Fruit fly (Drosophila melanogaster) whole organism, embryonic: ENCODE measurements around the gene CG6607.

Experiments used
- BEAF-32 ChIP-seq: fragments of 200-800 bp; sonication (Bioruptor generic); optimal IDR thresholded peaks from 3 replicates; lab custom pipeline; 2017; ENCODE audit warnings: missing biosample characterization, missing genetic modification characterization, mild to moderate bottlenecking, moderate library complexity, missing genetic modification reagents
- Blimp-1 ChIP-seq: fragments of 200-800 bp; sonication (Bioruptor generic); optimal IDR thresholded peaks from 3 replicates; lab custom pipeline; 2018; ENCODE audit warnings: missing biosample characterization, missing genetic modification characterization, mild to moderate bottlenecking, moderate library complexity, missing genetic modification reagents
- CG10147 ChIP-seq: fragments of 200-800 bp; sonication (Bioruptor generic); optimal IDR thresholded peaks from 2 replicates; lab custom pipeline; 2019; ENCODE audit warnings: missing biosample characterization, mild to moderate bottlenecking, missing genetic modification characterization, moderate library complexity
- CG10209 ChIP-seq: fragments of 200-800 bp; sonication (Bioruptor generic); optimal IDR thresholded peaks from 3 replicates; lab custom pipeline; 2017; ENCODE audit warnings: missing biosample characterization, mild to moderate bottlenecking, missing genetic modification characterization, missing genetic modification reagents
- CG10654 ChIP-seq: fragments of 200-800 bp; sonication (Bioruptor generic); optimal IDR thresholded peaks from 2 replicates; lab custom pipeline; 2016; ENCODE audit warnings: missing biosample characterization, missing genetic modification characterization
- CG12236 ChIP-seq: fragments of 200-800 bp; sonication (Bioruptor generic); optimal IDR thresholded peaks from 2 replicates; lab custom pipeline; 2016; ENCODE audit warnings: missing biosample characterization, missing genetic modification characterization
- CG12942 ChIP-seq: fragments of 200-800 bp; sonication (Bioruptor generic); optimal IDR thresholded peaks from 3 replicates; lab custom pipeline; 2016; ENCODE audit warnings: missing biosample characterization, missing genetic modification characterization
- CG13123 ChIP-seq: fragments of 200-800 bp; sonication (Bioruptor generic); optimal IDR thresholded peaks from 2 replicates; lab custom pipeline; 2016; ENCODE audit warnings: missing biosample characterization, missing genetic modification characterization
- CG13424 ChIP-seq: fragments of 200-800 bp; sonication (Bioruptor generic); optimal IDR thresholded peaks from 2 replicates; lab custom pipeline; 2019; ENCODE audit warnings: missing biosample characterization, mild to moderate bottlenecking, missing genetic modification characterization, moderate library complexity
- CG14860 ChIP-seq: fragments of 200-800 bp; sonication (Bioruptor generic); IDR thresholded peaks from 3 replicates; pipeline ENCODE4 v1.3.6; 2022; ENCODE audit warnings: missing biosample characterization, missing genetic modification characterization; ENCODE audit not compliant: partially characterized antibody
- CG17328 ChIP-seq: fragments of 200-800 bp; sonication (Bioruptor generic); IDR thresholded peaks from 2 replicates; pipeline ENCODE4 v1.3.6; 2022; ENCODE audit warnings: missing biosample characterization, missing genetic modification characterization
- CG1792 ChIP-seq: fragments of 200-800 bp; sonication (Bioruptor generic); optimal IDR thresholded peaks from 2 replicates; lab custom pipeline; 2016; ENCODE audit warnings: missing biosample characterization, missing genetic modification characterization
- CG2678 ChIP-seq: fragments of 200-800 bp; sonication (Bioruptor generic); optimal IDR thresholded peaks from 3 replicates; lab custom pipeline; 2019; ENCODE audit warnings: missing biosample characterization, mild to moderate bottlenecking, missing genetic modification characterization, moderate library complexity
- CG30403 ChIP-seq: fragments of 200-800 bp; sonication (Bioruptor generic); optimal IDR thresholded peaks from 3 replicates; lab custom pipeline; 2016; ENCODE audit warnings: missing biosample characterization, missing genetic modification characterization
- CG3065 ChIP-seq: fragments of 200-800 bp; sonication (Bioruptor generic); optimal IDR thresholded peaks from 2 replicates; lab custom pipeline; 2016; ENCODE audit warnings: missing biosample characterization, missing genetic modification characterization
- CG3163 ChIP-seq: fragments of 200-800 bp; sonication (Bioruptor generic); optimal IDR thresholded peaks from 3 replicates; lab custom pipeline; 2016; ENCODE audit warnings: missing biosample characterization, missing genetic modification characterization
- CG4404 ChIP-seq: fragments of 200-800 bp; sonication (Bioruptor generic); IDR thresholded peaks from 2 replicates; pipeline ENCODE4 v1.3.6; 2022; ENCODE audit warnings: missing biosample characterization, missing genetic modification characterization
- CG4617 ChIP-seq: fragments of 200-800 bp; sonication (Bioruptor generic); optimal IDR thresholded peaks from 3 replicates; lab custom pipeline; 2016; ENCODE audit warnings: missing biosample characterization, missing genetic modification characterization, borderline replicate concordance
- CG4854 ChIP-seq: fragments of 200-800 bp; sonication (Bioruptor generic); optimal IDR thresholded peaks from 2 replicates; lab custom pipeline; 2016; ENCODE audit warnings: missing biosample characterization, missing genetic modification characterization, inconsistent platforms
- CG7745 ChIP-seq: fragments of 200-800 bp; sonication (Bioruptor generic); optimal IDR thresholded peaks from 2 replicates; lab custom pipeline; 2018; ENCODE audit warnings: missing biosample characterization, mild to moderate bottlenecking, missing genetic modification characterization, moderate library complexity
- CG7839 ChIP-seq: fragments of 200-800 bp; sonication (Bioruptor generic); optimal IDR thresholded peaks from 3 replicates; lab custom pipeline; 2018; ENCODE audit warnings: missing biosample characterization, mild to moderate bottlenecking, missing genetic modification characterization, moderate library complexity
- CG7987 ChIP-seq: fragments of 200-800 bp; sonication (Bioruptor generic); optimal IDR thresholded peaks from 2 replicates; lab custom pipeline; 2018; ENCODE audit warnings: missing biosample characterization, mild to moderate bottlenecking, missing genetic modification characterization, moderate library complexity
- D19B ChIP-seq: fragments of 200-800 bp; sonication (Bioruptor generic); optimal IDR thresholded peaks from 2 replicates; lab custom pipeline; 2017; ENCODE audit warnings: missing biosample characterization, mild to moderate bottlenecking, missing genetic modification characterization
- Doc2 ChIP-seq: fragments of 200-800 bp; sonication (Bioruptor generic); IDR thresholded peaks from 2 replicates; pipeline ENCODE4 v1.3.6; 2022; ENCODE audit warnings: missing biosample characterization, missing genetic modification characterization
- Ets97D ChIP-seq: fragments of 200-800 bp; sonication (Bioruptor generic); optimal IDR thresholded peaks from 3 replicates; lab custom pipeline; 2016; ENCODE audit warnings: missing biosample characterization, missing genetic modification characterization
- Hey ChIP-seq: fragments of 200-800 bp; sonication (Bioruptor generic); optimal IDR thresholded peaks from 3 replicates; lab custom pipeline; 2018; ENCODE audit warnings: missing biosample characterization, mild to moderate bottlenecking, missing genetic modification characterization
- HmgD ChIP-seq: fragments of 200-800 bp; sonication (Bioruptor generic); optimal IDR thresholded peaks from 3 replicates; lab custom pipeline; 2016; ENCODE audit warnings: missing biosample characterization, missing genetic modification characterization
- Hr3 ChIP-seq: fragments of 200-800 bp; sonication (Bioruptor generic); optimal IDR thresholded peaks from 3 replicates; lab custom pipeline; 2016; ENCODE audit warnings: missing biosample characterization, missing genetic modification characterization
- MESR4 ChIP-seq: fragments of 200-800 bp; sonication (Bioruptor generic); optimal IDR thresholded peaks from 2 replicates; lab custom pipeline; 2018; ENCODE audit warnings: missing biosample characterization, mild to moderate bottlenecking, missing genetic modification characterization, moderate library complexity
- Mes4 ChIP-seq: fragments of 200-800 bp; sonication (Bioruptor generic); optimal IDR thresholded peaks from 2 replicates; lab custom pipeline; 2016; ENCODE audit warnings: missing biosample characterization, missing genetic modification characterization
- Myb ChIP-seq: fragments of 200-800 bp; sonication (Bioruptor generic); optimal IDR thresholded peaks from 2 replicates; lab custom pipeline; 2016; ENCODE audit warnings: missing biosample characterization, missing genetic modification characterization
- Nf-YB ChIP-seq: fragments of 200-800 bp; sonication (Bioruptor generic); optimal IDR thresholded peaks from 3 replicates; lab custom pipeline; 2019; ENCODE audit warnings: missing biosample characterization, mild to moderate bottlenecking, missing genetic modification characterization, moderate library complexity
- Opbp ChIP-seq: fragments of 200-800 bp; sonication (Bioruptor generic); IDR thresholded peaks from 3 replicates; pipeline ENCODE4 v1.3.6; 2022; ENCODE audit warnings: missing biosample characterization, missing genetic modification characterization; ENCODE audit not compliant: partially characterized antibody
- Ravus ChIP-seq: fragments of 200-800 bp; sonication (Bioruptor generic); IDR thresholded peaks from 2 replicates; pipeline ENCODE4 v1.3.6; 2022; ENCODE audit warnings: missing biosample characterization, missing genetic modification characterization
- Sry-δ ChIP-seq: fragments of 200-800 bp; sonication (Bioruptor generic); optimal IDR thresholded peaks from 2 replicates; lab custom pipeline; 2016; ENCODE audit warnings: missing biosample characterization, missing genetic modification characterization
- TFAM ChIP-seq: fragments of 200-800 bp; sonication (Bioruptor generic); optimal IDR thresholded peaks from 2 replicates; lab custom pipeline; 2017; ENCODE audit warnings: missing biosample characterization, missing genetic modification characterization, inconsistent platforms
- bowl ChIP-seq: fragments of 200-800 bp; sonication (Bioruptor generic); IDR thresholded peaks from 2 replicates; pipeline ENCODE4 v1.3.6; 2022; ENCODE audit warnings: missing biosample characterization, missing genetic modification characterization
- bsh ChIP-seq, 2 experiments: fragments of 200-800 bp; sonication (Bioruptor generic); optimal IDR thresholded peaks; 2 replicates each; lab custom pipeline; 2017 to 2018; ENCODE audit warnings: mild to moderate bottlenecking in 2 of 2, missing biosample characterization in 2 of 2, missing genetic modification characterization in 2 of 2, moderate library complexity in 1 of 2
- chn ChIP-seq: fragments of 200-800 bp; sonication (Bioruptor generic); optimal IDR thresholded peaks from 2 replicates; lab custom pipeline; 2016; ENCODE audit warnings: missing biosample characterization, missing genetic modification characterization
- crp ChIP-seq, 2 experiments: fragments of 200-800 bp; sonication (Bioruptor generic); optimal IDR thresholded peaks; 2 replicates in 1 of 2; 3 replicates in 1 of 2; lab custom pipeline; 2017; ENCODE audit warnings: missing biosample characterization in 2 of 2, missing genetic modification characterization in 2 of 2, mild to moderate bottlenecking in 1 of 2, moderate library complexity in 1 of 2
- emc ChIP-seq: fragments of 200-800 bp; sonication (Bioruptor generic); optimal IDR thresholded peaks from 2 replicates; lab custom pipeline; 2016; ENCODE audit warnings: missing biosample characterization, missing genetic modification characterization
- gfzf ChIP-seq: fragments of 200-800 bp; sonication (Bioruptor generic); optimal IDR thresholded peaks from 2 replicates; lab custom pipeline; 2016; ENCODE audit warnings: missing biosample characterization, mild to moderate bottlenecking, missing genetic modification characterization, moderate library complexity
- ken ChIP-seq: fragments of 200-800 bp; sonication (Bioruptor generic); IDR thresholded peaks from 3 replicates; pipeline ENCODE4 v1.3.6; 2022; ENCODE audit warnings: missing biosample characterization, missing genetic modification characterization
- pan ChIP-seq, 4 experiments: fragments of >200 bp in 3 of 4; fragments of 200-800 bp in 1 of 4; sonication (Bioruptor generic) in 1 of 4; optimal IDR thresholded peaks in 3 of 4; IDR thresholded peaks in 1 of 4; 2 replicates each; pipeline versions ENCODE4 v1.3.6 to Lab custom; 2017 to 2022; ENCODE audit warnings: missing biosample characterization in 2 of 4, missing genetic modification characterization in 2 of 4, mixed read lengths in 1 of 4
- stwl ChIP-seq: fragments of 200-800 bp; sonication (Bioruptor generic); optimal IDR thresholded peaks from 3 replicates; lab custom pipeline; 2018; ENCODE audit warnings: missing biosample characterization, mild to moderate bottlenecking, missing genetic modification characterization, moderate library complexity
- sug ChIP-seq: fragments of 200-800 bp; optimal IDR thresholded peaks from 2 replicates; lab custom pipeline; 2019; ENCODE audit warnings: missing biosample characterization, mild to moderate bottlenecking, missing genetic modification characterization, moderate library complexity
- tgo ChIP-seq: fragments of 200-800 bp; sonication (Bioruptor generic); IDR thresholded peaks from 3 replicates; pipeline ENCODE4 v1.3.6; 2022; ENCODE audit warnings: missing biosample characterization, missing genetic modification characterization
- tx ChIP-seq: fragments of 200-800 bp; sonication (Bioruptor generic); optimal IDR thresholded peaks from 2 replicates; lab custom pipeline; 2016; ENCODE audit warnings: missing biosample characterization, missing genetic modification characterization
- unc-4 ChIP-seq: fragments of 200-800 bp; sonication (Bioruptor generic); IDR thresholded peaks from 2 replicates; pipeline ENCODE4 v1.3.6; 2022; ENCODE audit warnings: missing biosample characterization, missing genetic modification characterization; ENCODE audit not compliant: partially characterized antibody

Gene CG6607

dm6 chr3R:24530328-24530727 lies 2.5 kb downstream of the CG6607 start, which contains the start of the genes CG13623 and ana1 (continued):
- TF ChIP-seq Ets97D (GFP tag; lab: Kevin White, UChicago) (peak; percentile 54), crp (GFP tag; optimal IDR thresholded peaks at IDR 0.05; lab: Kevin White, UChicago) (peak; percentile 51 to 87), Nf-YB (GFP tag; lab: Kevin White, UChicago) (no peak), CG4617 (GFP tag; lab: Kevin White, UChicago) (peak; percentile 77), CG7987 (GFP tag; lab: Kevin White, UChicago) (no peak), pan (optimal IDR thresholded peaks at IDR 0.05; lab: Kevin White, UChicago) (no peak), pan (GFP tag; optimal IDR thresholded peaks at IDR 0.05 in 1 of 2, IDR thresholded peaks at IDR 0.05 in 1 of 2) (no peak), CG4854 (GFP tag; lab: Kevin White, UChicago) (no peak), CG17328 (GFP tag; lab: Robert Waterston, UW) (no peak), unc-4 (peak; percentile 69), Blimp-1 (GFP tag; lab: Kevin White, UChicago) (no peak), ken (no peak), BEAF-32 (GFP tag; lab: Kevin White, UChicago) (peak; percentile 72), gfzf (GFP tag; lab: Kevin White, UChicago) (peak; percentile 87), Mes4 (no peak), CG2678 (tag; lab: Kevin White, UChicago) (no peak), MESR4 (GFP tag; lab: Kevin White, UChicago) (peak; percentile 37), CG3065 (no peak), bowl (GFP tag; lab: Robert Waterston, UW) (no peak), chn (GFP tag; lab: Kevin White, UChicago) (no peak), CG13424 (no peak), Hr3 (GFP tag; lab: Kevin White, UChicago) (peak; percentile 4), stwl (tag; lab: Kevin White, UChicago) (peak; percentile 88), Sry-δ (peak; percentile 63)

- TF ChIP-seq CG12236 (GFP tag; lab: Kevin White, UChicago) (peak; percentile 62), Doc2 (GFP tag; lab: Robert Waterston, UW) (peak; percentile 66), sug (peak; percentile 96), D19B (GFP tag; lab: Kevin White, UChicago) (peak; percentile 67), Hey (tag; lab: Kevin White, UChicago) (peak; percentile 84), CG10654 (GFP tag; lab: Kevin White, UChicago) (peak; percentile 71), tgo (GFP tag; lab: Robert Waterston, UW) (peak; percentile 95), CG12942 (GFP tag; lab: Kevin White, UChicago) (peak; percentile 89), CG13123 (peak; percentile 89), CG3163 (GFP tag; lab: Kevin White, UChicago) (peak; percentile 67), Myb (GFP tag; lab: Kevin White, UChicago) (peak; percentile 51), CG1792 (GFP tag; lab: Kevin White, UChicago) (peak; percentile 72), tx (GFP tag; lab: Kevin White, UChicago) (peak; percentile 87), CG4404 (GFP tag; lab: Robert Waterston, UW) (peak; percentile 81), Ravus (peak; percentile 89), CG7745 (tag; lab: Kevin White, UChicago) (no peak), HmgD (GFP tag; lab: Kevin White, UChicago) (no peak), emc (GFP tag; lab: Kevin White, UChicago) (peak; percentile 76), CG30403 (GFP tag; lab: Kevin White, UChicago) (peak; percentile 90), CG14860 (GFP tag; lab: Robert Waterston, UW) (no peak), CG10147 (GFP tag; lab: Kevin White, UChicago) (no peak), Opbp (GFP tag; lab: Robert Waterston, UW) (no peak), TFAM (GFP tag; lab: Kevin White, UChicago) (no peak), CG10209 (GFP tag; lab: Kevin White, UChicago) (peak; percentile 92), bsh (GFP tag; optimal IDR thresholded peaks at IDR 0.05; lab: Kevin White, UChicago) (peak; percentile 58 to 89), CG7839 (tag; lab: Kevin White, UChicago) (peak; percentile 96)
Observed at dm6 chr3R:24543033-24543675, 15.3 kb downstream of the CG6607 start.
